Worm (Caenorhabditis elegans) whole organism, L2 larva: ENCODE results near the gene Y50D4C.12.

ENCODE experiments used
- C34F6.9 ChIP-seq: fragments of 150-350 bp; optimal IDR thresholded peaks from 2 replicates; lab custom pipeline; 2014; ENCODE audit warnings: missing biosample characterization, missing genetic modification characterization
- R02D3.7 ChIP-seq: fragments of 150-350 bp; optimal IDR thresholded peaks from 2 replicates; lab custom pipeline; 2014; ENCODE audit warnings: missing biosample characterization, missing genetic modification characterization
- Y55F3AM.14 ChIP-seq: fragments of 200-800 bp; sonication (Bioruptor generic); optimal IDR thresholded peaks from 2 replicates; lab custom pipeline; 2018; ENCODE audit warnings: mild to moderate bottlenecking, missing genetic modification characterization, missing compliant biosample characterization
- alr-1 ChIP-seq: fragments of 150-350 bp; optimal IDR thresholded peaks from 2 replicates; lab custom pipeline; 2014; ENCODE audit warnings: missing biosample characterization, missing genetic modification characterization
- ama-1 ChIP-seq: fragments of 150-350 bp; optimal IDR thresholded peaks from 2 replicates; lab custom pipeline; 2018; ENCODE audit warnings: inconsistent platforms
- blmp-1 ChIP-seq: sonication (generic microtip); optimal IDR thresholded peaks from 2 replicates; lab custom pipeline; 2017; ENCODE audit warnings: missing genetic modification characterization, mild to moderate bottlenecking, missing compliant biosample characterization, antibody characterized with exemption, moderate library complexity; ENCODE audit not compliant: insufficient read depth
- ceh-16 ChIP-seq: fragments of 150-350 bp; optimal IDR thresholded peaks from 2 replicates; lab custom pipeline; 2014; ENCODE audit warnings: missing biosample characterization, missing genetic modification characterization
- ceh-82 ChIP-seq: fragments of 150-350 bp; optimal IDR thresholded peaks from 2 replicates; lab custom pipeline; 2014; ENCODE audit warnings: missing biosample characterization, missing genetic modification characterization
- crh-2 ChIP-seq: sonication (generic microtip); optimal IDR thresholded peaks from 2 replicates; lab custom pipeline; 2017; ENCODE audit warnings: missing biosample characterization, missing genetic modification characterization
- dmd-4 ChIP-seq: sonication (generic microtip); optimal IDR thresholded peaks from 2 replicates; lab custom pipeline; 2017; ENCODE audit warnings: missing biosample characterization, missing genetic modification characterization
- egl-27 ChIP-seq: sonication (generic microtip); optimal IDR thresholded peaks from 3 replicates; lab custom pipeline; 2017; ENCODE audit warnings: missing biosample characterization, missing genetic modification reagents, missing genetic modification characterization
- elt-1 ChIP-seq: fragments of 150-350 bp; optimal IDR thresholded peaks from 2 replicates; lab custom pipeline; 2014; ENCODE audit warnings: missing biosample characterization, missing genetic modification characterization
- elt-3 ChIP-seq: sonication (generic microtip); optimal IDR thresholded peaks from 2 replicates; lab custom pipeline; 2017; ENCODE audit warnings: missing biosample characterization, missing genetic modification characterization
- fos-1 ChIP-seq: fragments of 150-350 bp; optimal IDR thresholded peaks from 2 replicates; lab custom pipeline; 2014; ENCODE audit warnings: missing biosample characterization, missing genetic modification characterization
- gmeb-1 ChIP-seq: fragments of 150-350 bp; optimal IDR thresholded peaks from 2 replicates; lab custom pipeline; 2014; ENCODE audit warnings: missing biosample characterization, missing genetic modification characterization
- lin-11 ChIP-seq: fragments of 150-350 bp; sonication (generic microtip); optimal IDR thresholded peaks from 2 replicates; lab custom pipeline; 2014; ENCODE audit warnings: missing biosample characterization, missing genetic modification characterization, inconsistent platforms, mixed read lengths
- lin-13 ChIP-seq: fragments of 150-350 bp; optimal IDR thresholded peaks from 2 replicates; lab custom pipeline; 2014; ENCODE audit warnings: missing biosample characterization, missing genetic modification reagents, missing genetic modification characterization
- lsy-2 ChIP-seq, 2 experiments: fragments of 150-350 bp in 1 of 2; sonication (generic microtip) in 1 of 2; optimal IDR thresholded peaks; 2 replicates each; lab custom pipeline; 2014 to 2017; ENCODE audit warnings: missing biosample characterization in 2 of 2, missing genetic modification characterization in 2 of 2
- mbf-1 ChIP-seq: sonication (generic microtip); optimal IDR thresholded peaks from 2 replicates; lab custom pipeline; 2017; ENCODE audit warnings: missing biosample characterization, missing genetic modification characterization
- mdl-1 ChIP-seq, 2 experiments: fragments of 150-350 bp in 1 of 2; sonication (generic microtip) in 1 of 2; optimal IDR thresholded peaks; 2 replicates each; lab custom pipeline; 2017; ENCODE audit warnings: missing biosample characterization in 2 of 2, missing genetic modification characterization in 2 of 2
- nhr-11 ChIP-seq: fragments of 150-350 bp; optimal IDR thresholded peaks from 2 replicates; lab custom pipeline; 2014; ENCODE audit warnings: missing biosample characterization, missing genetic modification characterization
- nhr-12 ChIP-seq: fragments of 150-350 bp; optimal IDR thresholded peaks from 2 replicates; lab custom pipeline; 2014; ENCODE audit warnings: missing biosample characterization, missing genetic modification characterization
- nhr-129 ChIP-seq: fragments of 150-350 bp; optimal IDR thresholded peaks from 2 replicates; lab custom pipeline; 2014; ENCODE audit warnings: missing biosample characterization, missing genetic modification characterization
- nhr-21 ChIP-seq: fragments of 150-350 bp; optimal IDR thresholded peaks from 2 replicates; lab custom pipeline; 2014; ENCODE audit warnings: missing biosample characterization, missing genetic modification characterization
- nhr-23 ChIP-seq: fragments of 150-350 bp; optimal IDR thresholded peaks from 2 replicates; lab custom pipeline; 2014; ENCODE audit warnings: missing biosample characterization, missing genetic modification reagents, missing genetic modification characterization
- nhr-237 ChIP-seq: fragments of 150-350 bp; optimal IDR thresholded peaks from 2 replicates; lab custom pipeline; 2014; ENCODE audit warnings: missing biosample characterization, missing genetic modification characterization
- nhr-25 ChIP-seq: fragments of 150-350 bp; sonication (generic microtip); optimal IDR thresholded peaks from 3 replicates; lab custom pipeline; 2014; ENCODE audit warnings: missing biosample characterization, missing genetic modification characterization
- nhr-6 ChIP-seq: fragments of 150-350 bp; optimal IDR thresholded peaks from 2 replicates; lab custom pipeline; 2014; ENCODE audit warnings: missing biosample characterization, missing genetic modification characterization
- skn-1 ChIP-seq: sonication (generic microtip); optimal IDR thresholded peaks from 2 replicates; lab custom pipeline; 2017; ENCODE audit warnings: missing biosample characterization, missing genetic modification characterization
- sma-3 ChIP-seq: sonication (generic microtip); optimal IDR thresholded peaks from 2 replicates; lab custom pipeline; 2016; ENCODE audit warnings: missing genetic modification reagents, missing genetic modification characterization, missing compliant biosample characterization
- sma-9 ChIP-seq, 2 experiments: fragments of 150-350 bp in 1 of 2; sonication (generic microtip) in 1 of 2; optimal IDR thresholded peaks; 2 replicates each; lab custom pipeline; 2014 to 2016; ENCODE audit warnings: missing genetic modification characterization in 2 of 2, mild to moderate bottlenecking in 1 of 2, missing biosample characterization in 1 of 2, missing compliant biosample characterization in 1 of 2, missing genetic modification reagents in 1 of 2, moderate library complexity in 1 of 2
- snpc-4 ChIP-seq: fragments of 150-350 bp; optimal IDR thresholded peaks from 2 replicates; lab custom pipeline; 2014; ENCODE audit warnings: missing biosample characterization, missing genetic modification characterization
- unc-55 ChIP-seq: fragments of 150-350 bp; sonication (generic microtip); optimal IDR thresholded peaks from 3 replicates; lab custom pipeline; 2014; ENCODE audit warnings: missing biosample characterization, missing genetic modification reagents, missing genetic modification characterization
- unc-62 ChIP-seq: fragments of 150-350 bp; optimal IDR thresholded peaks from 2 replicates; lab custom pipeline; 2014; ENCODE audit warnings: missing biosample characterization, missing genetic modification reagents, missing genetic modification characterization
- zag-1 ChIP-seq: fragments of 150-350 bp; optimal IDR thresholded peaks from 2 replicates; lab custom pipeline; 2014; ENCODE audit warnings: missing biosample characterization, missing genetic modification characterization
- ztf-1 ChIP-seq: fragments of 200-800 bp; sonication (Bioruptor generic); conservative IDR thresholded peaks from 2 replicates; pipeline ENCODE4 v1.3.6; 2022; ENCODE audit warnings: missing genetic modification characterization, missing compliant biosample characterization
- ztf-11 ChIP-seq: sonication (generic microtip); optimal IDR thresholded peaks from 2 replicates; lab custom pipeline; 2017; ENCODE audit warnings: missing biosample characterization, missing genetic modification characterization

Y50D4C.12 gene

ce11 chrV:982281-982756 lies at the start of gene Y50D4C.12, which contains the start of gene unc-34:
Gene Y50D4C.12 (plus strand): TSS chrV:982581.
Gene unc-34 (plus strand): TSS chrV:982706.
- TF ChIP-seq sma-3 (GFP tag; lab: Kevin White, UChicago), result no peak
- TF ChIP-seq lsy-2 (tag; optimal IDR thresholded peaks at IDR 0.05; lab: Kevin White, UChicago), result no peak
- no peak for TF ChIP-seq unc-62
- TF ChIP-seq mdl-1 (tag; optimal IDR thresholded peaks at IDR 0.05; lab: Kevin White, UChicago), result no peak
- TF ChIP-seq elt-1 (tag; lab: Kevin White, UChicago), result no peak
- no peak for TF ChIP-seq nhr-21 (tag; lab: Kevin White, UChicago)
- no peak for TF ChIP-seq unc-55 (GFP tag; lab: Kevin White, UChicago)
- no peak for TF ChIP-seq nhr-12 (tag; lab: Kevin White, UChicago)
- no peak for TF ChIP-seq elt-3 (tag; lab: Kevin White, UChicago)
- TF ChIP-seq zag-1 (tag; lab: Kevin White, UChicago), result no peak
- TF ChIP-seq nhr-237 (tag; lab: Kevin White, UChicago), result no peak
- no peak for TF ChIP-seq ama-1 (lab: Kevin White, UChicago)
- no peak for TF ChIP-seq nhr-11 (tag; lab: Kevin White, UChicago)
- TF ChIP-seq, all 48 proteins: peak for 0

ce11 chrV:939341-939740 lies 43.0 kb upstream of the Y50D4C.12 start:
- TF ChIP-seq ztf-1 (GFP tag; lab: Robert Waterston, UW) (no peak), snpc-4 (no peak), nhr-12 (tag; lab: Kevin White, UChicago) (no peak), nhr-23 (tag; lab: Kevin White, UChicago) (no peak), lin-11 (tag; lab: Kevin White, UChicago) (no peak), mbf-1 (tag; lab: Kevin White, UChicago) (no peak), elt-1 (tag; lab: Kevin White, UChicago) (no peak), lin-13 (no peak), nhr-25 (tag; lab: Kevin White, UChicago) (no peak), Y55F3AM.14 (no peak)

- no peak for TF ChIP-seq nhr-6 (tag; lab: Kevin White, UChicago)
- no peak for TF ChIP-seq dmd-4
- no peak for TF ChIP-seq nhr-129 (tag; lab: Kevin White, UChicago)
- no peak for TF ChIP-seq mdl-1 (tag; optimal IDR thresholded peaks at IDR 0.05; lab: Kevin White, UChicago)
- TF ChIP-seq ama-1 (lab: Kevin White, UChicago), result no peak
- no peak for TF ChIP-seq alr-1 (tag; lab: Kevin White, UChicago)
- TF ChIP-seq nhr-25 (tag; lab: Kevin White, UChicago), result no peak
- no peak for TF ChIP-seq gmeb-1
- TF ChIP-seq sma-3 (GFP tag; lab: Kevin White, UChicago), result no peak
Observed at ce11 chrV:942556-942955, 39.8 kb upstream of the Y50D4C.12 start.

- TF ChIP-seq nhr-21 (tag; lab: Kevin White, UChicago) (no peak), ceh-82 (tag; lab: Kevin White, UChicago) (no peak), lin-13 (no peak), nhr-11 (tag; lab: Kevin White, UChicago) (no peak), gmeb-1 (no peak), Y55F3AM.14 (no peak), lsy-2 (tag; optimal IDR thresholded peaks at IDR 0.05; lab: Kevin White, UChicago) (no peak), blmp-1 (no peak), snpc-4 (no peak), R02D3.7 (no peak), dmd-4 (no peak), elt-1 (tag; lab: Kevin White, UChicago) (no peak), skn-1 (tag; lab: Kevin White, UChicago) (no peak), C34F6.9 (tag; lab: Kevin White, UChicago) (no peak), egl-27 (tag; lab: Kevin White, UChicago) (no peak), lin-11 (tag; lab: Kevin White, UChicago) (no peak), fos-1 (tag; lab: Kevin White, UChicago) (no peak), ceh-16 (no peak), nhr-23 (tag; lab: Kevin White, UChicago) (no peak)
Observed at ce11 chrV:945144-945543, 37.2 kb upstream of the Y50D4C.12 start, which contains the start of gene Y50D4C.3. Gene Y50D4C.3 (minus strand): TSS chrV:945244.

- TF ChIP-seq ama-1 (lab: Kevin White, UChicago) (no peak), nhr-21 (tag; lab: Kevin White, UChicago) (no peak), lin-11 (tag; lab: Kevin White, UChicago) (no peak), skn-1 (tag; lab: Kevin White, UChicago) (no peak), sma-9 (GFP tag; optimal IDR thresholded peaks at IDR 0.05; lab: Kevin White, UChicago) (no peak), sma-9 (tag; optimal IDR thresholded peaks at IDR 0.05; lab: Kevin White, UChicago) (no peak), ceh-82 (tag; lab: Kevin White, UChicago) (no peak), mdl-1 (tag; optimal IDR thresholded peaks at IDR 0.05; lab: Kevin White, UChicago) (no peak), nhr-6 (tag; lab: Kevin White, UChicago) (no peak), nhr-12 (tag; lab: Kevin White, UChicago) (no peak), ztf-11 (tag; lab: Kevin White, UChicago) (no peak), nhr-11 (tag; lab: Kevin White, UChicago) (no peak), nhr-237 (tag; lab: Kevin White, UChicago) (no peak), nhr-25 (tag; lab: Kevin White, UChicago) (no peak), crh-2 (no peak)
Observed at ce11 chrV:945828-946227, 36.6 kb upstream of the Y50D4C.12 start.
